Worm (Caenorhabditis elegans) whole organism, L3 larva: Measurements from ENCODE around the gene nspc-19.

Experiments used
- R02D3.7 ChIP-seq: fragments of 150-350 bp; optimal IDR thresholded peaks from 2 replicates; lab custom pipeline; 2014; ENCODE audit warnings: missing biosample characterization, missing genetic modification characterization
- ZK546.5 ChIP-seq: sonication (generic microtip); optimal IDR thresholded peaks from 2 replicates; lab custom pipeline; 2017; ENCODE audit warnings: missing biosample characterization, missing genetic modification characterization
- aly-2 ChIP-seq: fragments of 150-350 bp; optimal IDR thresholded peaks from 2 replicates; lab custom pipeline; 2014; ENCODE audit warnings: missing biosample characterization, missing genetic modification characterization
- ama-1 ChIP-seq: fragments of 150-350 bp; optimal IDR thresholded peaks from 2 replicates; lab custom pipeline; 2018
- ceh-28 ChIP-seq: fragments of 150-350 bp; optimal IDR thresholded peaks from 2 replicates; lab custom pipeline; 2014; ENCODE audit warnings: missing biosample characterization, missing genetic modification reagents, missing genetic modification characterization
- ceh-82 ChIP-seq: fragments of 150-350 bp; optimal IDR thresholded peaks from 2 replicates; lab custom pipeline; 2014; ENCODE audit warnings: missing biosample characterization, missing genetic modification characterization
- ceh-9 ChIP-seq: sonication (generic microtip); optimal IDR thresholded peaks from 2 replicates; lab custom pipeline; 2018; ENCODE audit warnings: missing biosample characterization, missing genetic modification characterization
- egl-27 ChIP-seq: sonication (generic microtip); optimal IDR thresholded peaks from 4 replicates; lab custom pipeline; 2017; ENCODE audit warnings: missing biosample characterization, missing genetic modification reagents, missing genetic modification characterization
- egl-5 ChIP-seq: fragments of 150-350 bp; optimal IDR thresholded peaks from 2 replicates; lab custom pipeline; 2017; ENCODE audit warnings: missing biosample characterization, missing genetic modification reagents, missing genetic modification characterization, inconsistent platforms
- elt-1 ChIP-seq: fragments of 150-350 bp; optimal IDR thresholded peaks from 2 replicates; lab custom pipeline; 2014; ENCODE audit warnings: missing biosample characterization, missing genetic modification characterization
- elt-2 ChIP-seq: sonication (generic microtip); optimal IDR thresholded peaks from 2 replicates; lab custom pipeline; 2016; ENCODE audit warnings: missing genetic modification reagents, mild to moderate bottlenecking, missing genetic modification characterization, missing compliant biosample characterization
- elt-3 ChIP-seq, 3 experiments: fragments of 150-350 bp in 1 of 3; sonication (generic microtip) in 2 of 3; optimal IDR thresholded peaks; 2 replicates in 2 of 3; 4 replicates in 1 of 3; lab custom pipeline; 2014 to 2017; ENCODE audit warnings: missing biosample characterization in 3 of 3, missing genetic modification characterization in 3 of 3
- fkh-2 ChIP-seq: fragments of 150-350 bp; optimal IDR thresholded peaks from 2 replicates; lab custom pipeline; 2014; ENCODE audit warnings: missing biosample characterization, missing genetic modification reagents, missing genetic modification characterization
- fos-1 ChIP-seq: fragments of 150-350 bp; optimal IDR thresholded peaks from 2 replicates; lab custom pipeline; 2014; ENCODE audit warnings: missing biosample characterization, missing genetic modification characterization
- hmg-11 ChIP-seq: sonication (generic microtip); optimal IDR thresholded peaks from 2 replicates; lab custom pipeline; 2016; ENCODE audit warnings: missing genetic modification characterization, missing compliant biosample characterization
- jun-1 ChIP-seq: fragments of 150-350 bp; optimal IDR thresholded peaks from 2 replicates; lab custom pipeline; 2014; ENCODE audit warnings: missing biosample characterization, missing genetic modification reagents, missing genetic modification characterization
- lin-15B ChIP-seq: fragments of 150-350 bp; optimal IDR thresholded peaks from 2 replicates; lab custom pipeline; 2014; ENCODE audit warnings: missing biosample characterization, missing genetic modification characterization
- lin-39 ChIP-seq: fragments of 150-350 bp; optimal IDR thresholded peaks from 2 replicates; lab custom pipeline; 2018; ENCODE audit warnings: missing biosample characterization, missing genetic modification reagents, missing genetic modification characterization
- lsy-12 ChIP-seq: sonication (generic microtip); optimal IDR thresholded peaks from 2 replicates; lab custom pipeline; 2016; ENCODE audit warnings: mild to moderate bottlenecking, missing genetic modification characterization, missing compliant biosample characterization
- mdl-1 ChIP-seq: fragments of 150-350 bp; optimal IDR thresholded peaks from 2 replicates; lab custom pipeline; 2014; ENCODE audit warnings: missing biosample characterization, missing genetic modification characterization
- mml-1 ChIP-seq: fragments of 150-350 bp; sonication (generic microtip); optimal IDR thresholded peaks from 3 replicates; lab custom pipeline; 2014; ENCODE audit warnings: missing biosample characterization, missing genetic modification characterization
- nfya-1 ChIP-seq: sonication (generic microtip); optimal IDR thresholded peaks from 2 replicates; lab custom pipeline; 2017; ENCODE audit warnings: missing genetic modification characterization, mild to moderate bottlenecking, missing compliant biosample characterization, antibody characterized with exemption, moderate library complexity; ENCODE audit not compliant: insufficient read depth
- nhr-11 ChIP-seq: fragments of 150-350 bp; optimal IDR thresholded peaks from 2 replicates; lab custom pipeline; 2014; ENCODE audit warnings: missing biosample characterization, missing genetic modification characterization
- nhr-23 ChIP-seq: fragments of 150-350 bp; optimal IDR thresholded peaks from 2 replicates; lab custom pipeline; 2014; ENCODE audit warnings: missing biosample characterization, missing genetic modification reagents, missing genetic modification characterization
- nhr-237 ChIP-seq: fragments of 150-350 bp; optimal IDR thresholded peaks from 2 replicates; lab custom pipeline; 2014; ENCODE audit warnings: missing biosample characterization, missing genetic modification characterization
- nhr-25 ChIP-seq: sonication (generic microtip); optimal IDR thresholded peaks from 2 replicates; lab custom pipeline; 2017; ENCODE audit warnings: missing biosample characterization, missing genetic modification characterization
- nhr-28 ChIP-seq: fragments of 150-350 bp; optimal IDR thresholded peaks from 2 replicates; lab custom pipeline; 2014; ENCODE audit warnings: missing biosample characterization, missing genetic modification characterization
- nhr-43 ChIP-seq: sonication (generic microtip); optimal IDR thresholded peaks from 2 replicates; lab custom pipeline; 2016; ENCODE audit warnings: mild to moderate bottlenecking, missing genetic modification characterization, missing compliant biosample characterization; ENCODE audit not compliant: poor library complexity, severe bottlenecking
- nhr-67 ChIP-seq: fragments of 150-350 bp; optimal IDR thresholded peaks from 2 replicates; lab custom pipeline; 2014; ENCODE audit warnings: missing biosample characterization, missing genetic modification characterization
- nhr-76 ChIP-seq: fragments of 150-350 bp; sonication (generic microtip); optimal IDR thresholded peaks from 5 replicates; lab custom pipeline; 2014; ENCODE audit warnings: missing biosample characterization, missing genetic modification characterization
- nhr-77 ChIP-seq: fragments of 150-350 bp; optimal IDR thresholded peaks from 2 replicates; lab custom pipeline; 2014; ENCODE audit warnings: missing biosample characterization, missing genetic modification characterization
- pha-4 ChIP-seq: fragments of 150-350 bp; optimal IDR thresholded peaks from 2 replicates; lab custom pipeline; 2014; ENCODE audit warnings: missing biosample characterization, missing genetic modification reagents, missing genetic modification characterization
- pqm-1 ChIP-seq: fragments of 150-350 bp; optimal IDR thresholded peaks from 2 replicates; lab custom pipeline; 2017; ENCODE audit warnings: missing biosample characterization, missing genetic modification characterization, inconsistent platforms
- skn-1 ChIP-seq: fragments of 150-350 bp; optimal IDR thresholded peaks from 2 replicates; lab custom pipeline; 2014; ENCODE audit warnings: missing biosample characterization, missing genetic modification characterization
- snpc-4 ChIP-seq: fragments of 150-350 bp; optimal IDR thresholded peaks from 2 replicates; lab custom pipeline; 2014; ENCODE audit warnings: missing biosample characterization, missing genetic modification characterization
- tbx-2 ChIP-seq: sonication (generic microtip); optimal IDR thresholded peaks from 2 replicates; lab custom pipeline; 2016; ENCODE audit warnings: mild to moderate bottlenecking, missing genetic modification characterization, missing compliant biosample characterization
- zag-1 ChIP-seq: fragments of 150-350 bp; optimal IDR thresholded peaks from 2 replicates; lab custom pipeline; 2014; ENCODE audit warnings: missing biosample characterization, missing genetic modification characterization

Gene nspc-19

ce11 chrX:14487832-14488231 lies 40.7 kb upstream of the nspc-19 start:
- peak; percentile 66 for TF ChIP-seq elt-1 (tag; lab: Kevin White, UChicago)
- TF ChIP-seq lsy-12 (tag; lab: Kevin White, UChicago) = no peak
- peak; percentile 25 for TF ChIP-seq lin-39

DNA sequence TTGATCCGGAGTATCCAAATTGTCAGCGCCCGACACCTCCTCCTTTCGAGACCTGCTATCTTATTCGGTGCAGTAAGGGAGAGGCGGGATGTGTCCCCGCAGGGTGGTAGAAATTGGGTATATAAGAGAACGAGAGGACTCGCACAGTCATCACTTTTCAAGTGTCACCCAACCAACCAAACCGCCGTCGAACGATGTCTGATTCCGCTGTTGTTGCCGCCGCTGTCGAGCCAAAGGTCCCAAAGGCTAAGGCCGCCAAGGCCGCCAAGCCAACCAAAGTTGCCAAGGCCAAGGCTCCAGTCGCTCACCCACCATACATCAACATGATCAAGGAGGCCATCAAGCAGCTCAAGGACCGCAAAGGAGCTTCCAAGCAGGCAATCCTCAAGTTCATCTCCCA lies 38.6 kb upstream of the nspc-19 start, which contains the start of gene his-24:
his-24 (plus strand) TSS at position 150 of the 400 bp plus-strand sequence.
- TF ChIP-seq pha-4 (tag; lab: Kevin White, UChicago) = peak; percentile 81
- TF ChIP-seq tbx-2 (tag; lab: Kevin White, UChicago) = peak; percentile 18
- peak; percentile 3 for TF ChIP-seq nhr-77 (tag; lab: Kevin White, UChicago)
- TF ChIP-seq fkh-2 (tag; lab: Kevin White, UChicago) = no peak
- TF ChIP-seq jun-1 (tag; lab: Kevin White, UChicago) = peak; percentile 60
- TF ChIP-seq mml-1 (tag; lab: Kevin White, UChicago) = no peak
- peak; percentile 16 for TF ChIP-seq R02D3.7 (tag; lab: Kevin White, UChicago)
- TF ChIP-seq nfya-1 (tag; lab: Kevin White, UChicago) = peak; percentile 72
- peak; percentile 49 for TF ChIP-seq egl-27
- TF ChIP-seq lin-39 = peak; percentile 92
- TF ChIP-seq elt-1 (tag; lab: Kevin White, UChicago) = peak; percentile 7
- peak; percentile 91 for TF ChIP-seq ama-1 (lab: Kevin White, UChicago)
- TF ChIP-seq skn-1 = peak; percentile 82
- TF ChIP-seq lin-15B = no peak
- peak; percentile 38 for TF ChIP-seq ceh-82
- TF ChIP-seq elt-3 (tag; optimal IDR thresholded peaks at IDR 0.05; lab: Kevin White, UChicago) = peak in 1 of 3 experiments; percentile 10
- no peak for TF ChIP-seq fos-1 (tag; lab: Kevin White, UChicago)
- peak; percentile 33 for TF ChIP-seq snpc-4 (tag; lab: Kevin White, UChicago)
- peak; percentile 94 for TF ChIP-seq nhr-25 (tag; lab: Kevin White, UChicago)
- TF ChIP-seq nhr-43 = peak; percentile 60
- TF ChIP-seq nhr-23 (tag; lab: Kevin White, UChicago) = peak; percentile 86
- no peak for TF ChIP-seq ZK546.5 (tag; lab: Kevin White, UChicago)
- TF ChIP-seq nhr-11 = no peak
- TF ChIP-seq lsy-12 (tag; lab: Kevin White, UChicago) = peak; percentile 75
- peak; percentile 59 for TF ChIP-seq elt-2 (tag; lab: Kevin White, UChicago)
- TF ChIP-seq hmg-11 = peak; percentile 56

- no peak for TF ChIP-seq nhr-28 (tag; lab: Kevin White, UChicago)
- no peak for TF ChIP-seq nhr-76 (tag; lab: Kevin White, UChicago)
- TF ChIP-seq lin-39 = no peak
- no peak for TF ChIP-seq ceh-28 (tag; lab: Kevin White, UChicago)
- TF ChIP-seq hmg-11 = no peak
- no peak for TF ChIP-seq snpc-4 (tag; lab: Kevin White, UChicago)
- no peak for TF ChIP-seq egl-5
- no peak for TF ChIP-seq nhr-67 (tag; lab: Kevin White, UChicago)
- TF ChIP-seq ceh-9 (tag; lab: Kevin White, UChicago) = no peak
- no peak for TF ChIP-seq elt-1 (tag; lab: Kevin White, UChicago)
- TF ChIP-seq pqm-1 (tag; lab: Kevin White, UChicago) = no peak
- no peak for TF ChIP-seq nhr-237 (tag; lab: Kevin White, UChicago)
- no peak for TF ChIP-seq nhr-11
- TF ChIP-seq ama-1 (lab: Kevin White, UChicago) = no peak
- no peak for TF ChIP-seq aly-2
- TF ChIP-seq mdl-1 (tag; lab: Kevin White, UChicago) = no peak
Measured at ce11 chrX:14490486-14490885, 38.0 kb upstream of the nspc-19 start.

ce11 chrX:14491103-14491502 lies 37.4 kb upstream of the nspc-19 start:
- no peak for TF ChIP-seq zag-1
- peak; percentile 5 for TF ChIP-seq nhr-25 (tag; lab: Kevin White, UChicago)
- peak; percentile 18 for TF ChIP-seq pha-4 (tag; lab: Kevin White, UChicago)
- peak; percentile 7 for TF ChIP-seq lin-39
- no peak for TF ChIP-seq nhr-67 (tag; lab: Kevin White, UChicago)
- TF ChIP-seq nfya-1 (tag; lab: Kevin White, UChicago) = peak; percentile 31
- TF ChIP-seq hmg-11 = peak; percentile 41
- TF ChIP-seq ama-1 (lab: Kevin White, UChicago) = peak; percentile 63
- peak; percentile 39 for TF ChIP-seq elt-1 (tag; lab: Kevin White, UChicago)
